Worm (Caenorhabditis elegans) whole organism, L3 larva: ENCODE results near the gene str-196.

Source experiments
- ama-1 ChIP-seq: fragments of 150-350 bp; optimal IDR thresholded peaks from 2 replicates; lab custom pipeline; 2018
- ceh-16 ChIP-seq: sonication (generic microtip); optimal IDR thresholded peaks from 2 replicates; lab custom pipeline; 2017; ENCODE audit warnings: missing biosample characterization, missing genetic modification characterization
- ceh-28 ChIP-seq: fragments of 150-350 bp; optimal IDR thresholded peaks from 2 replicates; lab custom pipeline; 2014; ENCODE audit warnings: missing biosample characterization, missing genetic modification reagents, missing genetic modification characterization
- ceh-82 ChIP-seq: fragments of 150-350 bp; optimal IDR thresholded peaks from 2 replicates; lab custom pipeline; 2014; ENCODE audit warnings: missing biosample characterization, missing genetic modification characterization
- ceh-9 ChIP-seq: sonication (generic microtip); optimal IDR thresholded peaks from 2 replicates; lab custom pipeline; 2018; ENCODE audit warnings: missing biosample characterization, missing genetic modification characterization
- daf-12 ChIP-seq: fragments of 150-350 bp; optimal IDR thresholded peaks from 2 replicates; lab custom pipeline; 2014; ENCODE audit warnings: missing biosample characterization, missing genetic modification reagents, missing genetic modification characterization
- egl-5 ChIP-seq: fragments of 150-350 bp; optimal IDR thresholded peaks from 2 replicates; lab custom pipeline; 2017; ENCODE audit warnings: missing biosample characterization, missing genetic modification reagents, missing genetic modification characterization, inconsistent platforms
- elt-1 ChIP-seq: fragments of 150-350 bp; optimal IDR thresholded peaks from 2 replicates; lab custom pipeline; 2014; ENCODE audit warnings: missing biosample characterization, missing genetic modification characterization
- elt-2 ChIP-seq: sonication (generic microtip); optimal IDR thresholded peaks from 2 replicates; lab custom pipeline; 2016; ENCODE audit warnings: missing genetic modification reagents, mild to moderate bottlenecking, missing genetic modification characterization, missing compliant biosample characterization
- elt-3 ChIP-seq, 3 experiments: fragments of 150-350 bp in 1 of 3; sonication (generic microtip) in 2 of 3; optimal IDR thresholded peaks; 2 replicates in 2 of 3; 4 replicates in 1 of 3; lab custom pipeline; 2014 to 2017; ENCODE audit warnings: missing biosample characterization in 3 of 3, missing genetic modification characterization in 3 of 3
- eor-1 ChIP-seq, 2 experiments: fragments of 150-350 bp; optimal IDR thresholded peaks; 2 replicates each; lab custom pipeline; 2014 to 2018; ENCODE audit warnings: missing biosample characterization in 2 of 2, missing genetic modification characterization in 2 of 2
- fkh-10 ChIP-seq: sonication (generic microtip); optimal IDR thresholded peaks from 2 replicates; lab custom pipeline; 2017; ENCODE audit warnings: missing biosample characterization, missing genetic modification reagents, missing genetic modification characterization
- fkh-2 ChIP-seq: fragments of 150-350 bp; optimal IDR thresholded peaks from 2 replicates; lab custom pipeline; 2014; ENCODE audit warnings: missing biosample characterization, missing genetic modification reagents, missing genetic modification characterization
- fos-1 ChIP-seq: fragments of 150-350 bp; optimal IDR thresholded peaks from 2 replicates; lab custom pipeline; 2014; ENCODE audit warnings: missing biosample characterization, missing genetic modification characterization
- lin-15B ChIP-seq: fragments of 150-350 bp; optimal IDR thresholded peaks from 2 replicates; lab custom pipeline; 2014; ENCODE audit warnings: missing biosample characterization, missing genetic modification characterization
- lin-39 ChIP-seq: fragments of 150-350 bp; optimal IDR thresholded peaks from 2 replicates; lab custom pipeline; 2018; ENCODE audit warnings: missing biosample characterization, missing genetic modification reagents, missing genetic modification characterization
- lsy-12 ChIP-seq: sonication (generic microtip); optimal IDR thresholded peaks from 2 replicates; lab custom pipeline; 2016; ENCODE audit warnings: mild to moderate bottlenecking, missing genetic modification characterization, missing compliant biosample characterization
- mdl-1 ChIP-seq: fragments of 150-350 bp; optimal IDR thresholded peaks from 2 replicates; lab custom pipeline; 2014; ENCODE audit warnings: missing biosample characterization, missing genetic modification characterization
- mml-1 ChIP-seq: fragments of 150-350 bp; sonication (generic microtip); optimal IDR thresholded peaks from 3 replicates; lab custom pipeline; 2014; ENCODE audit warnings: missing biosample characterization, missing genetic modification characterization
- nfya-1 ChIP-seq: sonication (generic microtip); optimal IDR thresholded peaks from 2 replicates; lab custom pipeline; 2017; ENCODE audit warnings: missing genetic modification characterization, mild to moderate bottlenecking, missing compliant biosample characterization, antibody characterized with exemption, moderate library complexity; ENCODE audit not compliant: insufficient read depth
- nhr-12 ChIP-seq: fragments of 150-350 bp; optimal IDR thresholded peaks from 2 replicates; lab custom pipeline; 2014; ENCODE audit warnings: missing biosample characterization, missing genetic modification characterization
- nhr-25 ChIP-seq: sonication (generic microtip); optimal IDR thresholded peaks from 2 replicates; lab custom pipeline; 2017; ENCODE audit warnings: missing biosample characterization, missing genetic modification characterization
- nhr-28 ChIP-seq: fragments of 150-350 bp; optimal IDR thresholded peaks from 2 replicates; lab custom pipeline; 2014; ENCODE audit warnings: missing biosample characterization, missing genetic modification characterization
- nhr-43 ChIP-seq: sonication (generic microtip); optimal IDR thresholded peaks from 2 replicates; lab custom pipeline; 2016; ENCODE audit warnings: mild to moderate bottlenecking, missing genetic modification characterization, missing compliant biosample characterization; ENCODE audit not compliant: poor library complexity, severe bottlenecking
- nhr-76 ChIP-seq: fragments of 150-350 bp; sonication (generic microtip); optimal IDR thresholded peaks from 5 replicates; lab custom pipeline; 2014; ENCODE audit warnings: missing biosample characterization, missing genetic modification characterization
- nhr-77 ChIP-seq: fragments of 150-350 bp; optimal IDR thresholded peaks from 2 replicates; lab custom pipeline; 2014; ENCODE audit warnings: missing biosample characterization, missing genetic modification characterization
- pha-4 ChIP-seq: fragments of 150-350 bp; optimal IDR thresholded peaks from 2 replicates; lab custom pipeline; 2014; ENCODE audit warnings: missing biosample characterization, missing genetic modification reagents, missing genetic modification characterization
- pqm-1 ChIP-seq: fragments of 150-350 bp; optimal IDR thresholded peaks from 2 replicates; lab custom pipeline; 2017; ENCODE audit warnings: missing biosample characterization, missing genetic modification characterization, inconsistent platforms
- sea-2 ChIP-seq: fragments of 150-350 bp; sonication (generic microtip); optimal IDR thresholded peaks from 4 replicates; lab custom pipeline; 2014; ENCODE audit warnings: missing biosample characterization, missing genetic modification reagents, missing genetic modification characterization
- skn-1 ChIP-seq: fragments of 150-350 bp; optimal IDR thresholded peaks from 2 replicates; lab custom pipeline; 2014; ENCODE audit warnings: missing biosample characterization, missing genetic modification characterization
- tbx-2 ChIP-seq: sonication (generic microtip); optimal IDR thresholded peaks from 2 replicates; lab custom pipeline; 2016; ENCODE audit warnings: mild to moderate bottlenecking, missing genetic modification characterization, missing compliant biosample characterization
- unc-39 ChIP-seq: sonication (generic microtip); optimal IDR thresholded peaks from 4 replicates; lab custom pipeline; 2017; ENCODE audit warnings: missing biosample characterization, missing genetic modification characterization
- unc-62 ChIP-seq: fragments of 150-350 bp; sonication (generic microtip); optimal IDR thresholded peaks from 4 replicates; lab custom pipeline; 2014; ENCODE audit warnings: missing biosample characterization, missing genetic modification reagents, missing genetic modification characterization
- zag-1 ChIP-seq: fragments of 150-350 bp; optimal IDR thresholded peaks from 2 replicates; lab custom pipeline; 2014; ENCODE audit warnings: missing biosample characterization, missing genetic modification characterization
- ztf-11 ChIP-seq: fragments of 150-350 bp; optimal IDR thresholded peaks from 2 replicates; lab custom pipeline; 2014; ENCODE audit warnings: missing biosample characterization, missing genetic modification characterization

str-196 gene

ce11 chrV:500535-500934, 9.0 kb downstream of the str-196 start:
- TF ChIP-seq nhr-25 (tag; lab: Kevin White, UChicago) (no peak), elt-1 (no peak), fos-1 (no peak), ceh-82 (no peak), daf-12 (tag; lab: Kevin White, UChicago) (no peak), fkh-2 (tag; lab: Kevin White, UChicago) (no peak), nhr-43 (no peak), sea-2 (GFP tag; lab: Kevin White, UChicago) (no peak), skn-1 (tag; lab: Kevin White, UChicago) (no peak), mml-1 (tag; lab: Kevin White, UChicago) (no peak), unc-62 (no peak), fkh-10 (GFP tag; lab: Kevin White, UChicago) (no peak)

ce11 chrV:501230-501629, 9.7 kb downstream of the str-196 start, which contains the start of gene str-256:
TSS of gene str-256 (minus strand) at chrV:501330.
- TF ChIP-seq eor-1 (tag; optimal IDR thresholded peaks at IDR 0.05; lab: Kevin White, UChicago) (no peak), ceh-9 (tag; lab: Kevin White, UChicago) (no peak), nhr-77 (tag; lab: Kevin White, UChicago) (no peak), fkh-2 (tag; lab: Kevin White, UChicago) (no peak), mdl-1 (tag; lab: Kevin White, UChicago) (no peak), nhr-25 (tag; lab: Kevin White, UChicago) (no peak), tbx-2 (tag; lab: Kevin White, UChicago) (no peak), nhr-28 (no peak), ceh-28 (tag; lab: Kevin White, UChicago) (no peak), ceh-16 (tag; lab: Kevin White, UChicago) (no peak), elt-1 (no peak), zag-1 (tag; lab: Kevin White, UChicago) (no peak), nhr-12 (tag; lab: Kevin White, UChicago) (no peak), nhr-76 (tag; lab: Kevin White, UChicago) (no peak), elt-3 (tag; optimal IDR thresholded peaks at IDR 0.05; lab: Kevin White, UChicago) (no peak), lsy-12 (no peak), ama-1 (lab: Kevin White, UChicago) (no peak)

ce11 chrV:502803-503273, 11.3 kb downstream of the str-196 start, which contains the start of gene T01G6.10:
TSS of gene T01G6.10 (minus strand) at chrV:503223.
- TF ChIP-seq nhr-25 (tag; lab: Kevin White, UChicago) (no peak), lin-39 (tag; lab: Kevin White, UChicago) (no peak), nhr-76 (tag; lab: Kevin White, UChicago) (no peak), mml-1 (tag; lab: Kevin White, UChicago) (no peak)

- TF ChIP-seq elt-2 (tag; lab: Kevin White, UChicago) (no peak), unc-39 (tag; lab: Kevin White, UChicago) (no peak), ztf-11 (no peak), ceh-82 (no peak), egl-5 (tag; lab: Kevin White, UChicago) (no peak), ceh-16 (tag; lab: Kevin White, UChicago) (no peak), pha-4 (tag; lab: Kevin White, UChicago) (no peak), skn-1 (tag; lab: Kevin White, UChicago) (no peak), nhr-12 (tag; lab: Kevin White, UChicago) (no peak), lin-15B (no peak), elt-3 (tag; optimal IDR thresholded peaks at IDR 0.05; lab: Kevin White, UChicago) (no peak), nfya-1 (tag; lab: Kevin White, UChicago) (no peak), fkh-2 (tag; lab: Kevin White, UChicago) (no peak), mml-1 (tag; lab: Kevin White, UChicago) (no peak), ama-1 (lab: Kevin White, UChicago) (no peak), daf-12 (tag; lab: Kevin White, UChicago) (no peak), pqm-1 (tag; lab: Kevin White, UChicago) (no peak), sea-2 (GFP tag; lab: Kevin White, UChicago) (no peak), nhr-77 (tag; lab: Kevin White, UChicago) (no peak), nhr-28 (no peak)
Observed at ce11 chrV:503728-504127, 12.2 kb downstream of the str-196 start, which contains the start of gene srlf-35. TSS of gene srlf-35 (plus strand) at chrV:504028.
